1 fruit fly cellular context compared by ENCODE assay signal in the genomic region with DNA sequence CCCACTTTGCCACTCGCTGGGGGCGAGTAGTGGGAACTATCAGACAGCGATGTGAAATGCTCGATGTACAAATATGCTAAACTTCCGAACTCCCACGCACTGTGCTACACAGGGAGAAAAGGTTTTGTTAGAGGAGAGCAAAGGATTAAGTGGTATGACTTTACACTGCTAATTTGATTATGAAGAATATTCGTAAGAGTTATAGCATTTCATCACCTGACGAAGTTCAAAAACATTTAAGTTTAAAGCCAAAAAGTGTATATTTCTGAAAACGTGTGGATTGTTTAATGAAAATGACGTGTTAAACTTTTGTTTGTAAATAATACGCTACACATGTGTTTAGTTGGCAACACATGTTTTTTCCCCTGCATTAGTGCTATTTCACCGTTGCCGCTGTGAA.
TF ChIP-seq lines count a peak whose summit lies in the region.

No protein-coding gene starts in this region.

TF ChIP-seq in whole organism, embryonic, 481 proteins besides CTCF, POLR2A, EP300 and RAD21 (continued from another document):
- TF ChIP-seq tin (GFP tag; optimal IDR thresholded peaks at IDR 0.05; lab: Kevin White, UChicago) (no peak), row (GFP tag; IDR thresholded peaks at IDR 0.05; lab: Robert Waterston, UW) (peak; percentile 35; the same call in 1 of the 3 replicates), Bdp1 (GFP tag; optimal IDR thresholded peaks at IDR 0.05; lab: Kevin White, UChicago) (no peak), CG12744 (GFP tag; optimal IDR thresholded peaks at IDR 0.05; lab: Kevin White, UChicago) (no peak), CG18011 (GFP tag; optimal IDR thresholded peaks at IDR 0.05; lab: Kevin White, UChicago) (no peak), Sry-β (GFP tag; optimal IDR thresholded peaks at IDR 0.05; lab: Kevin White, UChicago) (no peak), lilli (GFP tag; optimal IDR thresholded peaks at IDR 0.05; lab: Kevin White, UChicago) (no peak), CG15479 (GFP tag; optimal IDR thresholded peaks at IDR 0.05; lab: Kevin White, UChicago) (no peak), knrl (GFP tag; IDR thresholded peaks at IDR 0.05; lab: Robert Waterston, UW; ENCODE audit: partially characterized antibody) (no peak), CG43689 (GFP tag; IDR thresholded peaks at IDR 0.05; lab: Robert Waterston, UW) (no peak), prd (optimal IDR thresholded peaks at IDR 0.05; lab: Kevin White, UChicago) (no peak), prd (GFP tag; IDR thresholded peaks at IDR 0.05; lab: Robert Waterston, UW) (0 out of 3 replicates have a peak, but pooled peaks have one; percentile 19), B-H2 (GFP tag; optimal IDR thresholded peaks at IDR 0.05; lab: Kevin White, UChicago) (no peak), Bteb2 (GFP tag; optimal IDR thresholded peaks at IDR 0.05; lab: Kevin White, UChicago) (no peak), mam (GFP tag; optimal IDR thresholded peaks at IDR 0.05; lab: Kevin White, UChicago) (no peak), CG11695 (GFP tag; IDR thresholded peaks at IDR 0.05; lab: Robert Waterston, UW) (0 out of 3 replicates have a peak, but pooled peaks have one; percentile 29), NC2β (GFP tag; optimal IDR thresholded peaks at IDR 0.05; lab: Kevin White, UChicago) (no peak), pnt (GFP tag; optimal IDR thresholded peaks at IDR 0.05; lab: Kevin White, UChicago) (peak; percentile 13), HHEX (GFP tag; optimal IDR thresholded peaks at IDR 0.05; lab: Kevin White, UChicago) (no peak), CG4424 (GFP tag; optimal IDR thresholded peaks at IDR 0.05; lab: Kevin White, UChicago) (no peak), CG13296 (GFP tag; optimal IDR thresholded peaks at IDR 0.05; lab: Kevin White, UChicago) (no peak), CG13775 (GFP tag; optimal IDR thresholded peaks at IDR 0.05; lab: Kevin White, UChicago) (no peak), cato (GFP tag; optimal IDR thresholded peaks at IDR 0.05; lab: Kevin White, UChicago; ENCODE audit: borderline replicate concordance) (no peak), CG9797 (GFP tag; optimal IDR thresholded peaks at IDR 0.05; lab: Kevin White, UChicago) (no peak), CG10979 (tag; optimal IDR thresholded peaks at IDR 0.05; lab: Kevin White, UChicago) (no peak), CG6689 (GFP tag; IDR thresholded peaks at IDR 0.05; lab: Robert Waterston, UW) (peak; percentile 40; the same call in 1 of the 2 replicates), sens (GFP tag; lab: Kevin White, UChicago) (peak; percentile 57), CG34422 (GFP tag; IDR thresholded peaks at IDR 0.05; lab: Robert Waterston, UW) (peak; percentile 38; the same call in 1 of the 3 replicates), fd102C (GFP tag; optimal IDR thresholded peaks at IDR 0.05; lab: Kevin White, UChicago) (no peak), CG3995 (GFP tag; optimal IDR thresholded peaks at IDR 0.05; lab: Kevin White, UChicago) (no peak), CG4730 (GFP tag; IDR thresholded peaks at IDR 0.05; lab: Robert Waterston, UW) (no peak), CG14860 (GFP tag; IDR thresholded peaks at IDR 0.05; lab: Robert Waterston, UW; ENCODE audit: partially characterized antibody) (no peak), Dad (GFP tag; optimal IDR thresholded peaks at IDR 0.05; lab: Kevin White, UChicago) (no peak), gsb-n (tag; optimal IDR thresholded peaks at IDR 0.05; lab: Kevin White, UChicago) (no peak), Opbp (GFP tag; IDR thresholded peaks at IDR 0.05; lab: Robert Waterston, UW; ENCODE audit: partially characterized antibody) (no peak), Atf-2 (GFP tag; optimal IDR thresholded peaks at IDR 0.05; lab: Kevin White, UChicago) (no peak), CG8359 (GFP tag; optimal IDR thresholded peaks at IDR 0.05; lab: Kevin White, UChicago; ENCODE audit: borderline replicate concordance) (no peak), Xbp1 (GFP tag; optimal IDR thresholded peaks at IDR 0.05; lab: Kevin White, UChicago) (no peak), dm (GFP tag; optimal IDR thresholded peaks at IDR 0.05; lab: Kevin White, UChicago) (no peak), Hr51 (GFP tag; optimal IDR thresholded peaks at IDR 0.05; lab: Kevin White, UChicago) (peak in 1 of 2 experiments; percentile 52), E2f2 (GFP tag; IDR thresholded peaks at IDR 0.05; lab: Robert Waterston, UW) (no peak), PHDP (tag; optimal IDR thresholded peaks at IDR 0.05; lab: Kevin White, UChicago) (no peak), CG18599 (GFP tag; optimal IDR thresholded peaks at IDR 0.05; lab: Kevin White, UChicago) (peak; percentile 26), CG5953 (GFP tag; IDR thresholded peaks at IDR 0.05; lab: Robert Waterston, UW) (no peak), Rx (GFP tag; IDR thresholded peaks at IDR 0.05; lab: Robert Waterston, UW) (no peak), Elba2 (GFP tag; optimal IDR thresholded peaks at IDR 0.05; lab: Kevin White, UChicago) (no peak), Myb (GFP tag; optimal IDR thresholded peaks at IDR 0.05; lab: Kevin White, UChicago) (no peak), CG9876 (GFP tag; optimal IDR thresholded peaks at IDR 0.05; lab: Kevin White, UChicago) (no peak), CG14050 (GFP tag; IDR thresholded peaks at IDR 0.05; lab: Robert Waterston, UW) (no peak), Pdp1 (GFP tag; optimal IDR thresholded peaks at IDR 0.05; lab: Kevin White, UChicago) (no peak), ato (GFP tag; IDR thresholded peaks at IDR 0.05; lab: Robert Waterston, UW; ENCODE audit: partially characterized antibody) (no peak), CG7556 (GFP tag; optimal IDR thresholded peaks at IDR 0.05; lab: Kevin White, UChicago) (peak; percentile 50), YL-1 (GFP tag; optimal IDR thresholded peaks at IDR 0.05; lab: Kevin White, UChicago) (no peak), dpn (GFP tag; optimal IDR thresholded peaks at IDR 0.05; lab: Kevin White, UChicago) (peak; percentile 6 to 8)
